Worm (Caenorhabditis elegans): Measurements from ENCODE around the gene nhr-281.

ce11 chrX:14070950-14071349 is 42.3 kb downstream of the nhr-281 start, which contains the start of gene C33G3.4:
- TF ChIP-seq nhr-77 (tag; optimal IDR thresholded peaks at IDR 0.05) (no peak), R02D3.7 (tag; optimal IDR thresholded peaks at IDR 0.05) (no peak)

Data from whole organism, L3 larva.